Fruit fly (Drosophila melanogaster): ENCODE data around the gene CG6013.

The CG6013 gene

DNA sequence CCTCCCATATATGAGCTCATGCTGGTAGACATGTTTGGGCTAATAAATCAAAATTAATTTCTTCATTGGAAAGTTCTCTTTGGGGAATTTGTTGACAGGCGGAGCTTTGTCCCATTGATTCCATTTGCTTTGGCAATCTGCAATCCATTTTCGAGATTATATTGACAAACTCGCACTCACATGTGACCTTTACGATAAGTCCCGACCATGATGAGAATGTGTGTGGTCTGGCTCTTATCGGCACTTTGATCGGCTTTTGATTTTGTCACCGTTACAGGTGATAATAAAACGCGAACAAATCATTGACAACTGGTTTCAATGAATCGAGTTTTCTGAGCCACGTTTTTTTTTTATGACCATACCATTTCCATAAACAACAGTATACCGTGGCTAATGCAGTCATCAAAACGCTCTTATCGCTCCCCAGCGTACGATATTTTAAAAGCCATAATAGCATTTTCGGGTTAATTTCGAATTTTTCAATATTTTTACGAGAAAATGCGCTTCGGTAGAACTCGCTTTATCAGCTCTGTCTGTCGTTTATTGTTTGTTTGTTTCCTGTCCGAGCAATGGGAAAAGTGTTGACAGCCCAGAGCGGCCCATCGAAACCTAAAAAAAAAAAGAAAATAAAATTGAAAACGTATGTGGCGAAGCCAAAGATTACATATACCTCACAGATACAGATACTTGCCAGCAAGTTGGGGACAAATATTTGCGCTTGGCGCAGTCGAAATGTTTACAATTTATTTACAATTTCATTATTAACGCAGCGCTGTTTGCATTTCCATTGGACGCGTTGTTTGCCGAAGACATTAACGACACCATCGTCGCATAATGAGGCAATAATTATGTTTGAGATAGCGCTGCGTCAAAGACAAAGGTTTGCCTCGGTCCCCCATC lies 33.7 kb upstream of the CG6013 start (continued):
- TF ChIP-seq phol (tag; optimal IDR thresholded peaks at IDR 0.05) (no peak), fd64A (GFP tag; optimal IDR thresholded peaks at IDR 0.05) (peak; percentile 90), Lpt (GFP tag; optimal IDR thresholded peaks at IDR 0.05) (no peak), sqz (GFP tag; optimal IDR thresholded peaks at IDR 0.05) (peak; percentile 90), h (optimal IDR thresholded peaks at IDR 0.05) (no peak), CG9727 (GFP tag; optimal IDR thresholded peaks at IDR 0.05) (peak; percentile 58), oc (tag; optimal IDR thresholded peaks at IDR 0.05) (peak; percentile 87), Side (GFP tag; optimal IDR thresholded peaks at IDR 0.05) (peak; percentile 66), pan (optimal IDR thresholded peaks at IDR 0.05) (no peak), pan (GFP tag; optimal IDR thresholded peaks at IDR 0.05 in 1 of 2, IDR thresholded peaks at IDR 0.05 in 1 of 2) (no peak), CG10979 (tag; optimal IDR thresholded peaks at IDR 0.05) (peak; percentile 40), CG42726 (GFP tag; IDR thresholded peaks at IDR 0.05; ENCODE audit: partially characterized antibody) (no peak), Vsx1 (GFP tag; optimal IDR thresholded peaks at IDR 0.05) (peak; percentile 84), CG6791 (GFP tag; IDR thresholded peaks at IDR 0.05; ENCODE audit: partially characterized antibody) (no peak), CG32767 (GFP tag; IDR thresholded peaks at IDR 0.05) (peak; percentile 75), pros (GFP tag; optimal IDR thresholded peaks at IDR 0.05) (no peak), CG5180 (GFP tag; optimal IDR thresholded peaks at IDR 0.05) (peak; percentile 68), CG9932 (GFP tag; IDR thresholded peaks at IDR 0.05) (no peak), Meics (GFP tag; optimal IDR thresholded peaks at IDR 0.05) (no peak), Atf3 (GFP tag; optimal IDR thresholded peaks at IDR 0.05) (peak; percentile 54), CG33213 (GFP tag; optimal IDR thresholded peaks at IDR 0.05) (peak; percentile 6), Rfx (GFP tag; IDR thresholded peaks at IDR 0.05) (no peak)

- TF ChIP-seq ind (GFP tag; optimal IDR thresholded peaks at IDR 0.05) (peak; percentile 33), zfh1 (GFP tag; IDR thresholded peaks at IDR 0.05) (0 out of 3 replicates have a peak, but pooled peaks have one; percentile 7), CG11504 (tag; optimal IDR thresholded peaks at IDR 0.05) (no peak), sens (GFP tag) (peak; percentile 10), CG16863 (GFP tag; optimal IDR thresholded peaks at IDR 0.05) (no peak), sisA (GFP tag; IDR thresholded peaks at IDR 0.05) (peak; percentile 37; the same call in 1 of the 2 replicates), ems (GFP tag; optimal IDR thresholded peaks at IDR 0.05) (peak; percentile 25), sr (GFP tag; IDR thresholded peaks at IDR 0.05) (no peak), lmd (GFP tag; IDR thresholded peaks at IDR 0.05) (0 out of 2 replicates have a peak, but pooled peaks have one; percentile 18), mam (GFP tag; optimal IDR thresholded peaks at IDR 0.05) (peak; percentile 30), Ets65A (GFP tag) (peak; percentile 83), ranshi (GFP tag; IDR thresholded peaks at IDR 0.05) (peak; percentile 41; the same call in 1 of the 2 replicates), prd (optimal IDR thresholded peaks at IDR 0.05) (no peak), prd (GFP tag; IDR thresholded peaks at IDR 0.05) (peak; percentile 55; the same call in 1 of the 3 replicates), sima (GFP tag; optimal IDR thresholded peaks at IDR 0.05) (no peak), Ptx1 (GFP tag; IDR thresholded peaks at IDR 0.05) (0 out of 2 replicates have a peak, but pooled peaks have one; percentile 17), CG13894 (tag; optimal IDR thresholded peaks at IDR 0.05) (no peak), CG11398 (GFP tag; optimal IDR thresholded peaks at IDR 0.05) (no peak), CG11456 (GFP tag; IDR thresholded peaks at IDR 0.05) (0 out of 3 replicates have a peak, but pooled peaks have one; percentile 18), CG8765 (GFP tag; IDR thresholded peaks at IDR 0.05) (0 out of 2 replicates have a peak, but pooled peaks have one; percentile 15), Atf-2 (GFP tag; optimal IDR thresholded peaks at IDR 0.05) (peak; percentile 5), nmo (GFP tag; optimal IDR thresholded peaks at IDR 0.05) (no peak), Lpt (GFP tag; optimal IDR thresholded peaks at IDR 0.05) (no peak), CG32532 (GFP tag; IDR thresholded peaks at IDR 0.05) (peak; percentile 25; the same call in 1 of the 2 replicates), h (optimal IDR thresholded peaks at IDR 0.05) (no peak), CG4404 (GFP tag; IDR thresholded peaks at IDR 0.05) (no peak), Med (GFP tag) (peak; percentile 64), bsh (GFP tag; optimal IDR thresholded peaks at IDR 0.05) (peak in 1 of 2 experiments; percentile 47), Gug (GFP tag; IDR thresholded peaks at IDR 0.05) (0 out of 4 replicates have a peak, but pooled peaks have one; percentile 18), ssp (GFP tag; IDR thresholded peaks at IDR 0.05) (peak; percentile 15; the same call in 1 of the 2 replicates)
Observed at dm6 chr3R:18998370-18998769, 32.9 kb upstream of the CG6013 start.

All from whole organism, embryonic.